Worm (Caenorhabditis elegans): ENCODE measurements around the gene ctsa-4.2.
A peak's percentile ranks its signal among the peaks of the same experiment; 100 is the strongest.

The ctsa-4.2 gene

ce11 chrIII:6603185-6603584 lies 9.1 kb upstream of the ctsa-4.2 start:
- TF ChIP-seq klf-2 (GFP tag; conservative IDR thresholded peaks at IDR 0.05) = no peak
- TF ChIP-seq ztf-23 (GFP tag; IDR thresholded peaks at IDR 0.05) = no peak
- no peak for TF ChIP-seq med-1 (GFP tag; optimal IDR thresholded peaks at IDR 0.05; ENCODE audit: insufficient read depth)

ce11 chrIII:6604317-6604716 lies 8.0 kb upstream of the ctsa-4.2 start:
- no peak for TF ChIP-seq klf-2 (GFP tag; conservative IDR thresholded peaks at IDR 0.05)
- no peak for TF ChIP-seq T22C8.4 (GFP tag; IDR thresholded peaks at IDR 0.05)

ce11 chrIII:6605442-6605992 lies 6.8 kb upstream of the ctsa-4.2 start:
- TF ChIP-seq ztf-29 (GFP tag; IDR thresholded peaks at IDR 0.05) (no peak), klf-2 (GFP tag; conservative IDR thresholded peaks at IDR 0.05) (no peak), tab-1 (GFP tag; IDR thresholded peaks at IDR 0.05) (no peak), ztf-23 (GFP tag; IDR thresholded peaks at IDR 0.05) (no peak), T22C8.4 (GFP tag; IDR thresholded peaks at IDR 0.05) (no peak), ref-1 (GFP tag; conservative IDR thresholded peaks at IDR 0.05) (no peak), flt-1 (GFP tag; IDR thresholded peaks at IDR 0.05) (no peak), cog-1 (tag; optimal IDR thresholded peaks at IDR 0.05) (no peak), med-1 (GFP tag; optimal IDR thresholded peaks at IDR 0.05; ENCODE audit: insufficient read depth) (no peak)

ce11 chrIII:6606022-6606467 lies 6.3 kb upstream of the ctsa-4.2 start:
- no peak for TF ChIP-seq med-1 (GFP tag; optimal IDR thresholded peaks at IDR 0.05; ENCODE audit: insufficient read depth)
- no peak for TF ChIP-seq ref-1 (GFP tag; conservative IDR thresholded peaks at IDR 0.05)
- TF ChIP-seq tab-1 (GFP tag; IDR thresholded peaks at IDR 0.05) = no peak
- no peak for TF ChIP-seq ztf-29 (GFP tag; IDR thresholded peaks at IDR 0.05)
- no peak for TF ChIP-seq flt-1 (GFP tag; IDR thresholded peaks at IDR 0.05)
- TF ChIP-seq T22C8.4 (GFP tag; IDR thresholded peaks at IDR 0.05) = no peak
- TF ChIP-seq ztf-23 (GFP tag; IDR thresholded peaks at IDR 0.05) = 0 out of 2 replicates have a peak, but pooled peaks have one; percentile 25
- TF ChIP-seq klf-2 (GFP tag; conservative IDR thresholded peaks at IDR 0.05) = no peak
- TF ChIP-seq cog-1 (tag; optimal IDR thresholded peaks at IDR 0.05) = no peak

- TF ChIP-seq ztf-23 (GFP tag; IDR thresholded peaks at IDR 0.05) = no peak
- TF ChIP-seq cog-1 (tag; optimal IDR thresholded peaks at IDR 0.05) = no peak
- TF ChIP-seq ztf-29 (GFP tag; IDR thresholded peaks at IDR 0.05) = no peak
Measured at ce11 chrIII:6606641-6607040, 5.7 kb upstream of the ctsa-4.2 start.

ce11 chrIII:6607067-6607466 lies 5.3 kb upstream of the ctsa-4.2 start:
- no peak for TF ChIP-seq ztf-23 (GFP tag; IDR thresholded peaks at IDR 0.05)

- TF ChIP-seq klf-2 (GFP tag; conservative IDR thresholded peaks at IDR 0.05) = no peak
- no peak for TF ChIP-seq med-1 (GFP tag; optimal IDR thresholded peaks at IDR 0.05; ENCODE audit: insufficient read depth)
- TF ChIP-seq T22C8.4 (GFP tag; IDR thresholded peaks at IDR 0.05) = no peak
Measured at ce11 chrIII:6607646-6608045, 4.7 kb upstream of the ctsa-4.2 start.

ce11 chrIII:6608101-6608672 lies 4.1 kb upstream of the ctsa-4.2 start, which contains the start of the genes mdh-2 and F20H11.4:
mdh-2 (minus strand) TSS chrIII:6608106.
F20H11.4 (plus strand) TSS chrIII:6608622.
- no peak for TF ChIP-seq T22C8.4 (GFP tag; IDR thresholded peaks at IDR 0.05)
- TF ChIP-seq flt-1 (GFP tag; IDR thresholded peaks at IDR 0.05) = no peak
- no peak for TF ChIP-seq ztf-29 (GFP tag; IDR thresholded peaks at IDR 0.05)
- no peak for TF ChIP-seq tab-1 (GFP tag; IDR thresholded peaks at IDR 0.05)
- no peak for TF ChIP-seq med-1 (GFP tag; optimal IDR thresholded peaks at IDR 0.05; ENCODE audit: insufficient read depth)
- TF ChIP-seq ztf-23 (GFP tag; IDR thresholded peaks at IDR 0.05) = no peak
- TF ChIP-seq klf-2 (GFP tag; conservative IDR thresholded peaks at IDR 0.05) = no peak
- TF ChIP-seq cog-1 (tag; optimal IDR thresholded peaks at IDR 0.05) = no peak
- no peak for TF ChIP-seq ref-1 (GFP tag; conservative IDR thresholded peaks at IDR 0.05)

- TF ChIP-seq T22C8.4 (GFP tag; IDR thresholded peaks at IDR 0.05) = no peak
- TF ChIP-seq ztf-23 (GFP tag; IDR thresholded peaks at IDR 0.05) = no peak
- no peak for TF ChIP-seq tab-1 (GFP tag; IDR thresholded peaks at IDR 0.05)
- TF ChIP-seq flt-1 (GFP tag; IDR thresholded peaks at IDR 0.05) = no peak
- no peak for TF ChIP-seq cog-1 (tag; optimal IDR thresholded peaks at IDR 0.05)
- no peak for TF ChIP-seq klf-2 (GFP tag; conservative IDR thresholded peaks at IDR 0.05)
- TF ChIP-seq ref-1 (GFP tag; conservative IDR thresholded peaks at IDR 0.05) = no peak
- no peak for TF ChIP-seq ztf-29 (GFP tag; IDR thresholded peaks at IDR 0.05)
- TF ChIP-seq med-1 (GFP tag; optimal IDR thresholded peaks at IDR 0.05; ENCODE audit: insufficient read depth) = no peak
Measured at ce11 chrIII:6610522-6610921, 1.8 kb upstream of the ctsa-4.2 start, which contains the start of gene srh-40. srh-40 (plus strand) TSS chrIII:6610822.

- no peak for TF ChIP-seq cog-1 (tag; optimal IDR thresholded peaks at IDR 0.05)
- TF ChIP-seq T22C8.4 (GFP tag; IDR thresholded peaks at IDR 0.05) = no peak
- no peak for TF ChIP-seq med-1 (GFP tag; optimal IDR thresholded peaks at IDR 0.05; ENCODE audit: insufficient read depth)
- no peak for TF ChIP-seq flt-1 (GFP tag; IDR thresholded peaks at IDR 0.05)
- TF ChIP-seq ztf-29 (GFP tag; IDR thresholded peaks at IDR 0.05) = no peak
- TF ChIP-seq ref-1 (GFP tag; conservative IDR thresholded peaks at IDR 0.05) = no peak
- no peak for TF ChIP-seq tab-1 (GFP tag; IDR thresholded peaks at IDR 0.05)
- TF ChIP-seq klf-2 (GFP tag; conservative IDR thresholded peaks at IDR 0.05) = no peak
- TF ChIP-seq ztf-23 (GFP tag; IDR thresholded peaks at IDR 0.05) = no peak
Measured at ce11 chrIII:6615064-6615463, 2.7 kb downstream of the ctsa-4.2 start, which contains the start of gene cmtr-2. cmtr-2 (plus strand) TSS chrIII:6615414.

- TF ChIP-seq ref-1 (GFP tag; conservative IDR thresholded peaks at IDR 0.05) (no peak), ztf-23 (GFP tag; IDR thresholded peaks at IDR 0.05) (no peak), tab-1 (GFP tag; IDR thresholded peaks at IDR 0.05) (no peak), med-1 (GFP tag; optimal IDR thresholded peaks at IDR 0.05; ENCODE audit: insufficient read depth) (no peak), T22C8.4 (GFP tag; IDR thresholded peaks at IDR 0.05) (no peak), ztf-29 (GFP tag; IDR thresholded peaks at IDR 0.05) (no peak), klf-2 (GFP tag; conservative IDR thresholded peaks at IDR 0.05) (no peak), flt-1 (GFP tag; IDR thresholded peaks at IDR 0.05) (no peak), cog-1 (tag; optimal IDR thresholded peaks at IDR 0.05) (no peak)
Measured at ce11 chrIII:6619952-6620351, 7.6 kb downstream of the ctsa-4.2 start, which contains the start of gene C13B9.2. C13B9.2 (plus strand) TSS chrIII:6620252.

All from whole organism, midembryonic.